Fruit fly (Drosophila melanogaster) whole organism, embryonic: ENCODE measurements around the gene CG6766.

Experiments
- Abd-B ChIP-seq: fragments of 200-800 bp; sonication (Bioruptor generic); optimal IDR thresholded peaks from 2 replicates; lab custom pipeline; 2018; ENCODE audit warnings: missing biosample characterization, mild to moderate bottlenecking, missing genetic modification characterization, moderate library complexity
- Antp ChIP-seq: fragments of 200-800 bp; sonication (Bioruptor generic); optimal IDR thresholded peaks from 3 replicates; lab custom pipeline; 2016; ENCODE audit warnings: missing biosample characterization, missing genetic modification characterization
- B-H2 ChIP-seq: fragments of 200-800 bp; sonication (Bioruptor generic); optimal IDR thresholded peaks from 2 replicates; lab custom pipeline; 2018; ENCODE audit warnings: missing biosample characterization, mild to moderate bottlenecking, missing genetic modification characterization
- BEAF-32 ChIP-seq: fragments of 200-800 bp; sonication (Bioruptor generic); optimal IDR thresholded peaks from 3 replicates; lab custom pipeline; 2017; ENCODE audit warnings: missing biosample characterization, missing genetic modification characterization, mild to moderate bottlenecking, moderate library complexity, missing genetic modification reagents
- Blimp-1 ChIP-seq: fragments of 200-800 bp; sonication (Bioruptor generic); optimal IDR thresholded peaks from 3 replicates; lab custom pipeline; 2018; ENCODE audit warnings: missing biosample characterization, missing genetic modification characterization, mild to moderate bottlenecking, moderate library complexity, missing genetic modification reagents
- Bteb2 ChIP-seq: fragments of 200-800 bp; sonication (Bioruptor generic); optimal IDR thresholded peaks from 2 replicates; lab custom pipeline; 2016; ENCODE audit warnings: missing biosample characterization, missing genetic modification characterization
- CG10543 ChIP-seq: fragments of 200-800 bp; sonication (Bioruptor generic); optimal IDR thresholded peaks from 3 replicates; lab custom pipeline; 2017; ENCODE audit warnings: missing biosample characterization, mild to moderate bottlenecking, missing genetic modification characterization, moderate library complexity
- CG10959 ChIP-seq: fragments of 200-800 bp; sonication (Bioruptor generic); IDR thresholded peaks from 2 replicates; pipeline ENCODE4 v1.3.6; 2022; ENCODE audit warnings: missing biosample characterization, missing genetic modification characterization
- CG11456 ChIP-seq: fragments of 200-800 bp; sonication (Bioruptor generic); IDR thresholded peaks from 3 replicates; pipeline ENCODE4 v1.3.6; 2022; ENCODE audit warnings: missing biosample characterization, missing genetic modification characterization
- CG13424 ChIP-seq: fragments of 200-800 bp; sonication (Bioruptor generic); optimal IDR thresholded peaks from 2 replicates; lab custom pipeline; 2019; ENCODE audit warnings: missing biosample characterization, mild to moderate bottlenecking, missing genetic modification characterization, moderate library complexity
- CG1603 ChIP-seq: fragments of 200-800 bp; sonication (Bioruptor generic); optimal IDR thresholded peaks from 2 replicates; lab custom pipeline; 2019; ENCODE audit warnings: missing biosample characterization, mild to moderate bottlenecking, missing genetic modification characterization, moderate library complexity
- CG16813 ChIP-seq: fragments of 200-800 bp; sonication (Bioruptor generic); IDR thresholded peaks from 3 replicates; pipeline ENCODE4 v1.3.6; 2022; ENCODE audit warnings: missing biosample characterization, missing genetic modification characterization; ENCODE audit not compliant: partially characterized antibody
- CG16815 ChIP-seq: fragments of 200-800 bp; sonication (Bioruptor generic); optimal IDR thresholded peaks from 3 replicates; lab custom pipeline; 2017; ENCODE audit warnings: missing biosample characterization, mild to moderate bottlenecking, missing genetic modification characterization
- CG16863 ChIP-seq: fragments of 200-800 bp; sonication (Bioruptor generic); optimal IDR thresholded peaks from 3 replicates; lab custom pipeline; 2016; ENCODE audit warnings: missing biosample characterization, missing genetic modification characterization
- CG17186 ChIP-seq: fragments of 200-800 bp; sonication (Bioruptor generic); optimal IDR thresholded peaks from 3 replicates; lab custom pipeline; 2017; ENCODE audit warnings: missing biosample characterization, missing genetic modification reagents, missing genetic modification characterization
- CG3995 ChIP-seq: fragments of 200-800 bp; sonication (Bioruptor generic); optimal IDR thresholded peaks from 3 replicates; lab custom pipeline; 2016; ENCODE audit warnings: missing biosample characterization, missing genetic modification characterization
- CG6683 ChIP-seq: fragments of 200-800 bp; sonication (Bioruptor generic); optimal IDR thresholded peaks from 2 replicates; lab custom pipeline; 2017; ENCODE audit warnings: missing biosample characterization, mild to moderate bottlenecking, missing genetic modification characterization, missing genetic modification reagents
- CG6854 ChIP-seq: fragments of 200-800 bp; sonication (Bioruptor generic); optimal IDR thresholded peaks from 3 replicates; lab custom pipeline; 2017; ENCODE audit warnings: missing biosample characterization, mild to moderate bottlenecking, missing genetic modification characterization
- CG9797 ChIP-seq: fragments of 200-800 bp; sonication (Bioruptor generic); optimal IDR thresholded peaks from 3 replicates; lab custom pipeline; 2018; ENCODE audit warnings: missing biosample characterization, mild to moderate bottlenecking, missing genetic modification characterization
- Deaf1 ChIP-seq: fragments of 200-800 bp; optimal IDR thresholded peaks from 3 replicates; lab custom pipeline; 2019; ENCODE audit warnings: missing biosample characterization, mild to moderate bottlenecking, missing genetic modification characterization, moderate library complexity
- Hr51 ChIP-seq, 2 experiments: fragments of 200-800 bp; sonication (Bioruptor generic); optimal IDR thresholded peaks; 2 replicates in 1 of 2; 3 replicates in 1 of 2; lab custom pipeline; 2016 to 2018; ENCODE audit warnings: missing biosample characterization in 2 of 2, missing genetic modification characterization in 2 of 2, mild to moderate bottlenecking in 1 of 2, moderate library complexity in 1 of 2
- Jarid2 ChIP-seq: fragments of 200-800 bp; sonication (Bioruptor generic); optimal IDR thresholded peaks from 3 replicates; lab custom pipeline; 2017; ENCODE audit warnings: mild to moderate bottlenecking, missing biosample characterization, missing genetic modification reagents, missing genetic modification characterization
- MBD-R2 ChIP-seq: fragments of 200-800 bp; sonication (Bioruptor generic); IDR thresholded peaks from 2 replicates; pipeline ENCODE4 v1.3.6; 2022; ENCODE audit warnings: missing biosample characterization, missing genetic modification characterization
- Pdp1 ChIP-seq, 2 experiments: fragments of 200-800 bp; sonication (Bioruptor generic); optimal IDR thresholded peaks; 3 replicates each; lab custom pipeline; 2016; ENCODE audit warnings: missing biosample characterization in 2 of 2, missing genetic modification characterization in 2 of 2, mild to moderate bottlenecking in 1 of 2, moderate library complexity in 1 of 2
- Taf1 ChIP-seq: fragments of 200-800 bp; sonication (Bioruptor generic); IDR thresholded peaks from 2 replicates; pipeline ENCODE4 v1.3.6; 2022; ENCODE audit warnings: missing biosample characterization, missing genetic modification characterization
- amos ChIP-seq: fragments of 200-800 bp; sonication (Bioruptor generic); IDR thresholded peaks from 2 replicates; pipeline ENCODE4 v1.3.6; 2022; ENCODE audit warnings: missing biosample characterization, missing genetic modification characterization; ENCODE audit not compliant: partially characterized antibody
- aop ChIP-seq: fragments of 200-800 bp; sonication (Bioruptor generic); IDR thresholded peaks from 2 replicates; pipeline ENCODE4 v1.3.6; 2022; ENCODE audit warnings: missing biosample characterization, missing genetic modification characterization
- chif ChIP-seq, 2 experiments: fragments of 200-800 bp; sonication (Bioruptor generic); optimal IDR thresholded peaks; 3 replicates each; lab custom pipeline; 2016; ENCODE audit warnings: missing biosample characterization in 2 of 2, missing genetic modification characterization in 2 of 2
- croc ChIP-seq: fragments of 200-800 bp; sonication (Bioruptor generic); conservative IDR thresholded peaks from 3 replicates; pipeline ENCODE4 v1.3.6; 2022; ENCODE audit warnings: missing biosample characterization, missing genetic modification characterization
- crol ChIP-seq: fragments of 200-800 bp; sonication (Bioruptor generic); IDR thresholded peaks from 2 replicates; pipeline ENCODE4 v1.3.6; 2022; ENCODE audit warnings: missing biosample characterization, missing genetic modification characterization
- crp ChIP-seq, 2 experiments: fragments of 200-800 bp; sonication (Bioruptor generic); optimal IDR thresholded peaks; 2 replicates in 1 of 2; 3 replicates in 1 of 2; lab custom pipeline; 2017; ENCODE audit warnings: missing biosample characterization in 2 of 2, missing genetic modification characterization in 2 of 2, mild to moderate bottlenecking in 1 of 2, moderate library complexity in 1 of 2
- danr ChIP-seq: fragments of 200-800 bp; sonication (Bioruptor generic); IDR thresholded peaks from 2 replicates; pipeline ENCODE4 v1.3.6; 2022; ENCODE audit warnings: missing biosample characterization, missing genetic modification characterization
- dpn ChIP-seq, 2 experiments: fragments of 200-800 bp; sonication (Bioruptor generic); optimal IDR thresholded peaks; 3 replicates each; lab custom pipeline; 2016; ENCODE audit warnings: missing biosample characterization in 2 of 2, missing genetic modification characterization in 2 of 2
- dysf ChIP-seq: fragments of 200-800 bp; sonication (Bioruptor generic); IDR thresholded peaks from 3 replicates; pipeline ENCODE4 v1.3.6; 2022; ENCODE audit warnings: missing biosample characterization, missing genetic modification characterization
- exex ChIP-seq: fragments of 200-800 bp; sonication (Bioruptor generic); optimal IDR thresholded peaks from 4 replicates; lab custom pipeline; 2018; ENCODE audit warnings: missing biosample characterization, mild to moderate bottlenecking, missing genetic modification characterization, moderate library complexity
- gro ChIP-seq: fragments of 200-800 bp; sonication (Bioruptor generic); optimal IDR thresholded peaks from 2 replicates; lab custom pipeline; 2016; ENCODE audit warnings: missing biosample characterization, missing genetic modification characterization
- gsb-n ChIP-seq: fragments of 200-800 bp; sonication (Bioruptor generic); optimal IDR thresholded peaks from 3 replicates; lab custom pipeline; 2018; ENCODE audit warnings: missing biosample characterization, mild to moderate bottlenecking, missing genetic modification characterization
- jigr1 ChIP-seq: fragments of 200-800 bp; sonication (Bioruptor generic); IDR thresholded peaks from 3 replicates; pipeline ENCODE4 v1.3.6; 2022; ENCODE audit warnings: missing biosample characterization, missing genetic modification characterization
- klu ChIP-seq: fragments of 200-800 bp; sonication (Bioruptor generic); IDR thresholded peaks from 2 replicates; pipeline ENCODE4 v1.3.6; 2022; ENCODE audit warnings: missing biosample characterization, missing genetic modification characterization
- lmd ChIP-seq: fragments of 200-800 bp; sonication (Bioruptor generic); IDR thresholded peaks from 2 replicates; pipeline ENCODE4 v1.3.6; 2022; ENCODE audit warnings: missing biosample characterization, missing genetic modification characterization
- luna ChIP-seq: fragments of 200-800 bp; sonication (Bioruptor generic); optimal IDR thresholded peaks from 2 replicates; lab custom pipeline; 2016; ENCODE audit warnings: missing biosample characterization, missing genetic modification characterization
- mam ChIP-seq: fragments of 200-800 bp; sonication (Bioruptor generic); optimal IDR thresholded peaks from 3 replicates; lab custom pipeline; 2016; ENCODE audit warnings: missing biosample characterization, missing genetic modification characterization
- nau ChIP-seq: fragments of 200-800 bp; sonication (Bioruptor generic); optimal IDR thresholded peaks from 3 replicates; lab custom pipeline; 2017; ENCODE audit warnings: missing biosample characterization, mild to moderate bottlenecking, missing genetic modification characterization, missing genetic modification reagents
- phol ChIP-seq: fragments of 200-800 bp; sonication (Bioruptor generic); optimal IDR thresholded peaks from 3 replicates; lab custom pipeline; 2018; ENCODE audit warnings: missing biosample characterization, mild to moderate bottlenecking, missing genetic modification characterization, moderate library complexity
- rib ChIP-seq: fragments of 200-800 bp; sonication (Bioruptor generic); IDR thresholded peaks from 2 replicates; pipeline ENCODE4 v1.3.6; 2022; ENCODE audit warnings: missing biosample characterization, missing genetic modification characterization
- sug ChIP-seq: fragments of 200-800 bp; optimal IDR thresholded peaks from 2 replicates; lab custom pipeline; 2019; ENCODE audit warnings: missing biosample characterization, mild to moderate bottlenecking, missing genetic modification characterization, moderate library complexity
- z ChIP-seq: fragments of 200-800 bp; sonication (Bioruptor generic); IDR thresholded peaks from 3 replicates; pipeline ENCODE4 v1.3.6; 2022; ENCODE audit warnings: missing biosample characterization, missing genetic modification characterization

CG6766 gene

dm6 chr2L:12026458-12027431 is 13.7 kb downstream of the CG6766 start (continued):
- TF ChIP-seq Taf1 (GFP tag; lab: Robert Waterston, UW) (peak; percentile 29; the same call in 1 of the 2 replicates), nau (GFP tag; lab: Kevin White, UChicago) (no peak), CG1603 (tag; lab: Kevin White, UChicago) (peak; percentile 74), CG10959 (GFP tag; lab: Robert Waterston, UW) (no peak), CG6854 (GFP tag; lab: Kevin White, UChicago) (no peak), gsb-n (tag; lab: Kevin White, UChicago) (no peak), Hr51 (GFP tag; optimal IDR thresholded peaks at IDR 0.05; lab: Kevin White, UChicago) (peak in 1 of 2 experiments; percentile 75), CG16863 (GFP tag; lab: Kevin White, UChicago) (peak; percentile 15), z (no peak), dpn (GFP tag; optimal IDR thresholded peaks at IDR 0.05; lab: Kevin White, UChicago) (peak in 1 of 2 experiments; percentile 40), phol (tag; lab: Kevin White, UChicago) (peak; percentile 66), mam (GFP tag; lab: Kevin White, UChicago) (no peak), CG9797 (GFP tag; lab: Kevin White, UChicago) (no peak), Deaf1 (peak; percentile 8), MBD-R2 (GFP tag; lab: Robert Waterston, UW) (no peak; the same call in 1 of the 2 replicates), CG3995 (no peak), CG6683 (GFP tag; lab: Kevin White, UChicago) (no peak), klu (GFP tag; lab: Robert Waterston, UW) (0 out of 2 replicates have a peak, but pooled peaks have one; percentile 13), jigr1 (no peak), Abd-B (GFP tag; lab: Kevin White, UChicago) (peak; percentile 29), amos (GFP tag; lab: Robert Waterston, UW) (no peak), gro (GFP tag; lab: Kevin White, UChicago) (no peak), crp (GFP tag; optimal IDR thresholded peaks at IDR 0.05; lab: Kevin White, UChicago) (no peak), croc (no peak; the same call in 2 of the 3 replicates), dysf (GFP tag; lab: Robert Waterston, UW) (peak; percentile 65), CG16813 (GFP tag; lab: Robert Waterston, UW) (no peak), rib (GFP tag; lab: Robert Waterston, UW) (no peak), exex (tag; lab: Kevin White, UChicago) (peak; percentile 52), lmd (GFP tag; lab: Robert Waterston, UW) (peak; percentile 62), CG17186 (GFP tag; lab: Kevin White, UChicago) (no peak), luna (GFP tag; lab: Kevin White, UChicago) (no peak), Jarid2 (GFP tag; lab: Kevin White, UChicago) (no peak), Bteb2 (GFP tag; lab: Kevin White, UChicago) (peak; percentile 10), B-H2 (GFP tag; lab: Kevin White, UChicago) (no peak), BEAF-32 (GFP tag; lab: Kevin White, UChicago) (peak; percentile 16), chif (GFP tag; optimal IDR thresholded peaks at IDR 0.05; lab: Kevin White, UChicago) (peak; percentile 37 to 40), CG13424 (tag; lab: Kevin White, UChicago) (peak; percentile 67), Pdp1 (GFP tag; optimal IDR thresholded peaks at IDR 0.05; lab: Kevin White, UChicago) (peak in 1 of 2 experiments; percentile 37), CG16815 (no peak), CG11456 (GFP tag; lab: Robert Waterston, UW) (peak; percentile 68; the same call in 1 of the 3 replicates), CG10543 (GFP tag; lab: Kevin White, UChicago) (peak; percentile 3), Blimp-1 (GFP tag; lab: Kevin White, UChicago) (peak; percentile 63), crol (GFP tag; lab: Robert Waterston, UW) (peak; percentile 31; the same call in 1 of the 2 replicates), sug (tag; lab: Kevin White, UChicago) (peak; percentile 11), Antp (no peak), danr (GFP tag; lab: Robert Waterston, UW) (no peak; the same call in 1 of the 2 replicates), aop (no peak)
